Worm (Caenorhabditis elegans) whole organism, L3 larva: Measurements from ENCODE around the gene abt-1.

Experiments used
- R02D3.7 ChIP-seq: fragments of 150-350 bp; optimal IDR thresholded peaks from 2 replicates; lab custom pipeline; 2014; ENCODE audit warnings: missing biosample characterization, missing genetic modification characterization
- ZK546.5 ChIP-seq: sonication (generic microtip); optimal IDR thresholded peaks from 2 replicates; lab custom pipeline; 2017; ENCODE audit warnings: missing biosample characterization, missing genetic modification characterization
- aly-2 ChIP-seq: fragments of 150-350 bp; optimal IDR thresholded peaks from 2 replicates; lab custom pipeline; 2014; ENCODE audit warnings: missing biosample characterization, missing genetic modification characterization
- ama-1 ChIP-seq: fragments of 150-350 bp; optimal IDR thresholded peaks from 2 replicates; lab custom pipeline; 2018
- ceh-28 ChIP-seq: fragments of 150-350 bp; optimal IDR thresholded peaks from 2 replicates; lab custom pipeline; 2014; ENCODE audit warnings: missing biosample characterization, missing genetic modification reagents, missing genetic modification characterization
- ceh-82 ChIP-seq: fragments of 150-350 bp; optimal IDR thresholded peaks from 2 replicates; lab custom pipeline; 2014; ENCODE audit warnings: missing biosample characterization, missing genetic modification characterization
- ceh-9 ChIP-seq: sonication (generic microtip); optimal IDR thresholded peaks from 2 replicates; lab custom pipeline; 2018; ENCODE audit warnings: missing biosample characterization, missing genetic modification characterization
- daf-12 ChIP-seq: fragments of 150-350 bp; optimal IDR thresholded peaks from 2 replicates; lab custom pipeline; 2014; ENCODE audit warnings: missing biosample characterization, missing genetic modification reagents, missing genetic modification characterization
- egl-27 ChIP-seq: sonication (generic microtip); optimal IDR thresholded peaks from 4 replicates; lab custom pipeline; 2017; ENCODE audit warnings: missing biosample characterization, missing genetic modification reagents, missing genetic modification characterization
- egl-5 ChIP-seq: fragments of 150-350 bp; optimal IDR thresholded peaks from 2 replicates; lab custom pipeline; 2017; ENCODE audit warnings: missing biosample characterization, missing genetic modification reagents, missing genetic modification characterization, inconsistent platforms
- elt-2 ChIP-seq: sonication (generic microtip); optimal IDR thresholded peaks from 2 replicates; lab custom pipeline; 2016; ENCODE audit warnings: missing genetic modification reagents, mild to moderate bottlenecking, missing genetic modification characterization, missing compliant biosample characterization
- elt-3 ChIP-seq, 3 experiments: fragments of 150-350 bp in 1 of 3; sonication (generic microtip) in 2 of 3; optimal IDR thresholded peaks; 2 replicates in 2 of 3; 4 replicates in 1 of 3; lab custom pipeline; 2014 to 2017; ENCODE audit warnings: missing biosample characterization in 3 of 3, missing genetic modification characterization in 3 of 3
- eor-1 ChIP-seq, 2 experiments: fragments of 150-350 bp; optimal IDR thresholded peaks; 2 replicates each; lab custom pipeline; 2014 to 2018; ENCODE audit warnings: missing biosample characterization in 2 of 2, missing genetic modification characterization in 2 of 2
- fkh-10 ChIP-seq: sonication (generic microtip); optimal IDR thresholded peaks from 2 replicates; lab custom pipeline; 2017; ENCODE audit warnings: missing biosample characterization, missing genetic modification reagents, missing genetic modification characterization
- fkh-2 ChIP-seq: fragments of 150-350 bp; optimal IDR thresholded peaks from 2 replicates; lab custom pipeline; 2014; ENCODE audit warnings: missing biosample characterization, missing genetic modification reagents, missing genetic modification characterization
- fos-1 ChIP-seq: fragments of 150-350 bp; optimal IDR thresholded peaks from 2 replicates; lab custom pipeline; 2014; ENCODE audit warnings: missing biosample characterization, missing genetic modification characterization
- hmg-11 ChIP-seq: sonication (generic microtip); optimal IDR thresholded peaks from 2 replicates; lab custom pipeline; 2016; ENCODE audit warnings: missing genetic modification characterization, missing compliant biosample characterization
- jun-1 ChIP-seq: fragments of 150-350 bp; optimal IDR thresholded peaks from 2 replicates; lab custom pipeline; 2014; ENCODE audit warnings: missing biosample characterization, missing genetic modification reagents, missing genetic modification characterization
- lin-15B ChIP-seq: fragments of 150-350 bp; optimal IDR thresholded peaks from 2 replicates; lab custom pipeline; 2014; ENCODE audit warnings: missing biosample characterization, missing genetic modification characterization
- lin-39 ChIP-seq: fragments of 150-350 bp; optimal IDR thresholded peaks from 2 replicates; lab custom pipeline; 2018; ENCODE audit warnings: missing biosample characterization, missing genetic modification reagents, missing genetic modification characterization
- lsy-12 ChIP-seq: sonication (generic microtip); optimal IDR thresholded peaks from 2 replicates; lab custom pipeline; 2016; ENCODE audit warnings: mild to moderate bottlenecking, missing genetic modification characterization, missing compliant biosample characterization
- mdl-1 ChIP-seq: fragments of 150-350 bp; optimal IDR thresholded peaks from 2 replicates; lab custom pipeline; 2014; ENCODE audit warnings: missing biosample characterization, missing genetic modification characterization
- mml-1 ChIP-seq: fragments of 150-350 bp; sonication (generic microtip); optimal IDR thresholded peaks from 3 replicates; lab custom pipeline; 2014; ENCODE audit warnings: missing biosample characterization, missing genetic modification characterization
- nfya-1 ChIP-seq: sonication (generic microtip); optimal IDR thresholded peaks from 2 replicates; lab custom pipeline; 2017; ENCODE audit warnings: missing genetic modification characterization, mild to moderate bottlenecking, missing compliant biosample characterization, antibody characterized with exemption, moderate library complexity; ENCODE audit not compliant: insufficient read depth
- nhr-11 ChIP-seq: fragments of 150-350 bp; optimal IDR thresholded peaks from 2 replicates; lab custom pipeline; 2014; ENCODE audit warnings: missing biosample characterization, missing genetic modification characterization
- nhr-12 ChIP-seq: fragments of 150-350 bp; optimal IDR thresholded peaks from 2 replicates; lab custom pipeline; 2014; ENCODE audit warnings: missing biosample characterization, missing genetic modification characterization
- nhr-23 ChIP-seq: fragments of 150-350 bp; optimal IDR thresholded peaks from 2 replicates; lab custom pipeline; 2014; ENCODE audit warnings: missing biosample characterization, missing genetic modification reagents, missing genetic modification characterization
- nhr-237 ChIP-seq: fragments of 150-350 bp; optimal IDR thresholded peaks from 2 replicates; lab custom pipeline; 2014; ENCODE audit warnings: missing biosample characterization, missing genetic modification characterization
- nhr-25 ChIP-seq: sonication (generic microtip); optimal IDR thresholded peaks from 2 replicates; lab custom pipeline; 2017; ENCODE audit warnings: missing biosample characterization, missing genetic modification characterization
- nhr-28 ChIP-seq: fragments of 150-350 bp; optimal IDR thresholded peaks from 2 replicates; lab custom pipeline; 2014; ENCODE audit warnings: missing biosample characterization, missing genetic modification characterization
- nhr-43 ChIP-seq: sonication (generic microtip); optimal IDR thresholded peaks from 2 replicates; lab custom pipeline; 2016; ENCODE audit warnings: mild to moderate bottlenecking, missing genetic modification characterization, missing compliant biosample characterization; ENCODE audit not compliant: poor library complexity, severe bottlenecking
- nhr-76 ChIP-seq: fragments of 150-350 bp; sonication (generic microtip); optimal IDR thresholded peaks from 5 replicates; lab custom pipeline; 2014; ENCODE audit warnings: missing biosample characterization, missing genetic modification characterization
- nhr-77 ChIP-seq: fragments of 150-350 bp; optimal IDR thresholded peaks from 2 replicates; lab custom pipeline; 2014; ENCODE audit warnings: missing biosample characterization, missing genetic modification characterization
- pha-4 ChIP-seq: fragments of 150-350 bp; optimal IDR thresholded peaks from 2 replicates; lab custom pipeline; 2014; ENCODE audit warnings: missing biosample characterization, missing genetic modification reagents, missing genetic modification characterization
- pqm-1 ChIP-seq: fragments of 150-350 bp; optimal IDR thresholded peaks from 2 replicates; lab custom pipeline; 2017; ENCODE audit warnings: missing biosample characterization, missing genetic modification characterization, inconsistent platforms
- snpc-4 ChIP-seq: fragments of 150-350 bp; optimal IDR thresholded peaks from 2 replicates; lab custom pipeline; 2014; ENCODE audit warnings: missing biosample characterization, missing genetic modification characterization
- tbx-2 ChIP-seq: sonication (generic microtip); optimal IDR thresholded peaks from 2 replicates; lab custom pipeline; 2016; ENCODE audit warnings: mild to moderate bottlenecking, missing genetic modification characterization, missing compliant biosample characterization
- unc-39 ChIP-seq: sonication (generic microtip); optimal IDR thresholded peaks from 4 replicates; lab custom pipeline; 2017; ENCODE audit warnings: missing biosample characterization, missing genetic modification characterization
- unc-62 ChIP-seq: fragments of 150-350 bp; sonication (generic microtip); optimal IDR thresholded peaks from 4 replicates; lab custom pipeline; 2014; ENCODE audit warnings: missing biosample characterization, missing genetic modification reagents, missing genetic modification characterization
- zag-1 ChIP-seq: fragments of 150-350 bp; optimal IDR thresholded peaks from 2 replicates; lab custom pipeline; 2014; ENCODE audit warnings: missing biosample characterization, missing genetic modification characterization
- ztf-11 ChIP-seq: fragments of 150-350 bp; optimal IDR thresholded peaks from 2 replicates; lab custom pipeline; 2014; ENCODE audit warnings: missing biosample characterization, missing genetic modification characterization
- ztf-4 ChIP-seq: fragments of 150-350 bp; optimal IDR thresholded peaks from 2 replicates; lab custom pipeline; 2014; ENCODE audit warnings: missing biosample characterization, missing genetic modification characterization

The abt-1 gene

DNA sequence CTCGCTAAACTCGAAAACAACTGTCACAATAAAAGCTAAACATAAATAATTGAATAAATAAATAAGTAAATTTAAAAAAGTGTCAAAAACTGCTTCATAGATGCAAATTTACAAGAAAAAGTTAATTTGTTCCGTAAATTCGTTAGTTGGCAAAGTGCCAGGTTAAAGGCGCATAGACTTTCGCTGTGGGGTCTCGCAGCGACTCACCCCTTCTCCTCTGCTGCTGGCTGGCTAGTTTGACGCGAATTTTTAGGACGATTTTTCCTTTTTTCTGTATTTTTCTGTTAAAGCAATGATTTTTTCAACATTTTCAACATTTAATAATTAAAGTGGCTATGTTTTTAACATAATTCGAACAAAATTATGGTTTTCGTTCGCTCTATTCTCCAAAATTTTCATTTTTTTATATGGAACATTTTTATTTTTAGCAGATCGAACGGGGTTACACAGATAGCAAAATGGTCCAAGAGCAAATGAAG, 38.4 kb downstream of the abt-1 start, which contains the start of gene rack-1:
rack-1 (plus strand) TSS at position 429 of the 479 bp plus-strand sequence.
- TF ChIP-seq snpc-4 (tag; lab: Kevin White, UChicago) (peak; percentile 47), unc-39 (tag; lab: Kevin White, UChicago) (no peak), fkh-2 (tag; lab: Kevin White, UChicago) (no peak), jun-1 (tag; lab: Kevin White, UChicago) (no peak), elt-2 (tag; lab: Kevin White, UChicago) (peak; percentile 24), mml-1 (tag; lab: Kevin White, UChicago) (no peak), unc-62 (GFP tag; lab: Kevin White, UChicago) (no peak), nhr-237 (no peak), fkh-10 (no peak), nhr-12 (no peak), ztf-11 (tag; lab: Kevin White, UChicago) (no peak), ceh-82 (no peak), zag-1 (no peak), ama-1 (lab: Kevin White, UChicago) (no peak), ZK546.5 (no peak), nfya-1 (tag; lab: Kevin White, UChicago) (peak; percentile 85), nhr-25 (tag; lab: Kevin White, UChicago) (peak; percentile 52), ceh-28 (no peak), ceh-9 (no peak), daf-12 (tag; lab: Kevin White, UChicago) (no peak), fos-1 (tag; lab: Kevin White, UChicago) (no peak), pha-4 (tag; lab: Kevin White, UChicago) (peak; percentile 70), tbx-2 (tag; lab: Kevin White, UChicago) (no peak), hmg-11 (tag; lab: Kevin White, UChicago) (peak; percentile 65), lin-39 (tag; lab: Kevin White, UChicago) (peak; percentile 79), nhr-43 (tag; lab: Kevin White, UChicago) (no peak), pqm-1 (tag; lab: Kevin White, UChicago) (no peak), elt-3 (tag; optimal IDR thresholded peaks at IDR 0.05; lab: Kevin White, UChicago) (no peak), mdl-1 (tag; lab: Kevin White, UChicago) (no peak), egl-27 (tag; lab: Kevin White, UChicago) (no peak), egl-5 (tag; lab: Kevin White, UChicago) (no peak), nhr-76 (tag; lab: Kevin White, UChicago) (no peak), nhr-77 (tag; lab: Kevin White, UChicago) (no peak), nhr-23 (peak; percentile 73), lin-15B (tag; lab: Kevin White, UChicago) (peak; percentile 64), nhr-28 (tag; lab: Kevin White, UChicago) (no peak)

DNA sequence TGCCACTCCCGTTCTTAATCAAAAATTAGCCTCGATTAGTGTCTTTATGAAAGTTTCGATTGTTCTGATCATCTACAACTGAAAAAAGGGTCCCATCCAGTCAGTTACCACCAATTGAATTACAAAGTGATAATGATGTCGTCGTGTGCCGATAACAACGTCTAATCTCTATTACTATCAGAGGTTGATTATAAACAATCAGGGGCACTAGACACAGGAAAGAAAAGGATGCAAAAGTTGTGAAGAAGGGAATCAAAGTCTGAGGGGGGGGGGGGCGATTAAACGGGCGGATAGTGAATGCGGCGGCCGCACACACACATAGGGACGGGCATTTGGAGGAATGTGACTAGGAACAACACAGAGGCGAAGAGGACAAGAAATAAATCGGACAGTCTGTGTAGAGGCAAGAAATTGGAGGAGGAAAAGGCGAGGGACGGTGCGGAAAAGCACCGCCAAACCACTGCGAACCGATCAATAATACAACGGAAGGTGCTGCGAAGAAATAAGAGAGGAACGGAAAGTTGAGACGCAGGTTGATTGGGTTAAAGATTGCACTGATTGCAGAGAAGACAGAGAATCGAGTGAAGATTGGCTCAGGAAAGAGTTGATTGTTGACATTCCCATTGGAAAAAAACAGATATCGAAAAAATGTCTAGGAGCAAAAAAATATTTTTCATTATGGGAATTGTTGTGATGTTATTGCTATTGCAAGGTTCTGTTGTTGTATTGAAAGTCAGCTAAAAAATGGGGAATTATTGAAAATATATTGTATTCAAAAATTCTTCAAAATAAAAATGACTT, 39.6 kb downstream of the abt-1 start:
- no peak for TF ChIP-seq nhr-43 (tag; lab: Kevin White, UChicago)
- no peak for TF ChIP-seq pqm-1 (tag; lab: Kevin White, UChicago)
- no peak for TF ChIP-seq unc-62 (GFP tag; lab: Kevin White, UChicago)
- no peak for TF ChIP-seq ama-1 (lab: Kevin White, UChicago)
- TF ChIP-seq eor-1 (tag; optimal IDR thresholded peaks at IDR 0.05; lab: Kevin White, UChicago): no peak
- peak; percentile 24 for TF ChIP-seq ceh-28
- no peak for TF ChIP-seq nhr-12
- TF ChIP-seq nhr-23: no peak
- no peak for TF ChIP-seq unc-39 (tag; lab: Kevin White, UChicago)
- no peak for TF ChIP-seq R02D3.7
- TF ChIP-seq ZK546.5: no peak
- TF ChIP-seq mml-1 (tag; lab: Kevin White, UChicago): no peak
- TF ChIP-seq nhr-76 (tag; lab: Kevin White, UChicago): no peak
- no peak for TF ChIP-seq snpc-4 (tag; lab: Kevin White, UChicago)
- no peak for TF ChIP-seq ztf-4 (tag; lab: Kevin White, UChicago)
- no peak for TF ChIP-seq egl-5 (tag; lab: Kevin White, UChicago)
- TF ChIP-seq mdl-1 (tag; lab: Kevin White, UChicago): no peak
- peak; percentile 16 for TF ChIP-seq nhr-25 (tag; lab: Kevin White, UChicago)
- TF ChIP-seq lin-39 (tag; lab: Kevin White, UChicago): no peak
- TF ChIP-seq pha-4 (tag; lab: Kevin White, UChicago): peak; percentile 56
- TF ChIP-seq hmg-11 (tag; lab: Kevin White, UChicago): peak; percentile 37
- TF ChIP-seq fkh-2 (tag; lab: Kevin White, UChicago): no peak
- TF ChIP-seq aly-2 (tag; lab: Kevin White, UChicago): no peak
- TF ChIP-seq zag-1: no peak
- peak; percentile 29 for TF ChIP-seq nfya-1 (tag; lab: Kevin White, UChicago)
- no peak for TF ChIP-seq nhr-11 (tag; lab: Kevin White, UChicago)
- TF ChIP-seq lsy-12 (tag; lab: Kevin White, UChicago): no peak
- TF ChIP-seq elt-2 (tag; lab: Kevin White, UChicago): peak; percentile 45
- TF ChIP-seq, all 47 proteins: peak for 6
